Worm (Caenorhabditis elegans): ENCODE measurements around the gene nhr-135.

The nhr-135 gene

DNA sequence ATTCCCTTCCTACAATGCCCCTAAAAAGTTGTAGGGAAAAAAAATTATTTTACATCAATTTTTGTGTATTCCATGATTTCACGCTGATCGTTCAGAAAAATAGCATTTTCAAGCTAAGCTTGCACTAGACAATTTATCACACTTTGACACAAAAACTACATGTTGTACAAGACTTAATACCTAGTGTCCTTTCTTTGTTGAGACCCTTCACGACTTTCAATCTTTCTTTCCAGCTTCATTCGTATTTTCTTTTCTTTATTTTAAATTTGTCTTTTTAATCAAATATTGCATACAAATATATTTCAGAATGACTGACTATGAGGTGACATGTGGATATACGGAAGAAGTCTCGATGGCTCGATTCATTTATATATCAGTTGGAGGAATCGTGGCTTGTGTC, 47.6 kb downstream of the nhr-135 start, which contains the start of gene F20A1.2:
F20A1.2 (plus strand) TSS at position 301 of the 400 bp plus-strand sequence.
- TF ChIP-seq ama-1 (optimal IDR thresholded peaks at IDR 0.05) (no peak), daf-12 (tag; optimal IDR thresholded peaks at IDR 0.05) (no peak), nhr-28 (tag; optimal IDR thresholded peaks at IDR 0.05) (no peak), unc-62 (GFP tag; optimal IDR thresholded peaks at IDR 0.05) (no peak), nhr-25 (tag; optimal IDR thresholded peaks at IDR 0.05) (no peak), nfya-1 (tag; optimal IDR thresholded peaks at IDR 0.05; ENCODE audit: insufficient read depth) (no peak), ceh-16 (tag; optimal IDR thresholded peaks at IDR 0.05) (no peak)
